Worm (Caenorhabditis elegans): Measurements from ENCODE around the gene vha-2.

Gene vha-2

DNA sequence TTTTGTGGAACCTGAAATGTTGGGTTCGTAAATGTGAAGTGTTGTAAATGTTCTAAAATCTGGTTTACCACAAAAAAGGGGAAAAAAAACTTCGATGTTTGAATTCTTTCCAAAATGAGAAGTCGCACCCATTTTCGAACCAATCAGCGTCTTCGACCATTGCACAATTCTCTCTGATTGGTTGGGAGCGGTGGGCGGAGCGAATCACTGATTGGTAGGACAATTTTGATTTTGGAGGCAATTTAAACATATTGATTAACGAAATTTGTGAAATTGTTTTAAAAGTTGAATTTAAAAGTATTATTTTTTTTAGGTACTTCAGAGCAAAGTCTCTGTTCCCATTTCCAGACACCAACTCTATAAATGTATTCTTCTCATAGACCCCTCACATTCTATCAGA, 7.1 kb downstream of the vha-2 start:
- no peak for TF ChIP-seq unc-62 (GFP tag; optimal IDR thresholded peaks at IDR 0.05)

DNA sequence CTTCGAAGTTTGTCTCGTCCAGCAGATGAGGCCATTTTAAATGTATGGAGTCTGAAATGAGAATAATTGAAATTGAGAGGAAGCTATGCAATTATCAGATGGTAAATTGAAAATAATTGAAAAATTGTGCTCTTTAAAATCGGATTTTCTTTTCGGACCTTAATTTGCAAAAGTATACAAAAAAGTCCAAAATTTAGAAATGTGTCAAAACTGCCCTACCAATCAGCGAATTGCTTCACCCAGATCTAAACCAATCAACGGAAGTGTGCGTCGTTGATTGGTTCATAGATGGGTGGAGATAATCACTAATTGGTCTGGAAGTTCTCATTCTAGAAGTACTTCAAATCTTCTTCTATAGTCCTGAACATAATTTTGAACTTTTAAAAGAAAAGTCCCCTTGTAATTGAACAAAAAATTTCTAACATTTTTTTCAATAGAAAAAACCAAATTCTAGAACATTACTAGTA, 7.7 kb downstream of the vha-2 start, which contains the start of gene R10E11.5:
R10E11.5 (minus strand) TSS at position 51 of the 467 bp plus-strand sequence.
- no peak for TF ChIP-seq unc-62 (GFP tag; optimal IDR thresholded peaks at IDR 0.05)

DNA sequence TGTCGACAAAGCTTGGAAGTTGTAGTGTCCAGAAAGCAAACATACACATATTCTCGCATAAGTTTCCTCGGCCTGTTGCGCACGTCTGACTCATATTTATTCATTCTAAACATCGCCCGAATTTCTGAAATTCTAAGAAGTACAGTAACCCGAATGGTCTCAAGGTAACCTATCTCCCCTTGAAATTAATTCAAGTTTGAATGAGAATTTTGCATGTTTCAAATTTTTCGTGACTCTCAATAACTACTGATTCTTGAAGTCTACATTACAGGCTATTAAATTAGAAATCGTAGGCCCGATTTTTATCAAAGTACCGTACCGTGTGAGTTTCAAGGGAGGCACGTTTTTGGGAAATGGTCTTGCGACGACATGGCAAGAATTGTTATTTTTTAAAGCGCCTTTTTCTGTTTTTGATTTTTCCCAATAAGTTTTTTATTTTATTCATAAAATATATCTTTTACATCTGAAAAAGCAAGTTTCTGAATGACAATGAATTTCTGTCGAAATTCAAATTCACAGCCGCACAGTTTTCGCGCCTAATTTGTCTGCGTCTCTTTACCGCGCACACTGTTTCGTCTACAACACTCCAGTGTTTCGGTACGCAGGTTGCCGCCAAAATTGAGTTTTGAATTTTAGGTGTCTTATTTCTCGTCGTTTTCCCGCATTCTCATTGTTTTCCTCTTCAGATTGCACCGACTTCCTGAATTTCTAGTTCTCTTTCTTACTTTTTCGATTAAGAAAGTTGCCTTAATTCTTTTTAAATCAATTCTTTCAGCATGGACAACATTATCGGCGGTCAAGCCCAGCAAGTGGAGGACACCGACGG, 11.8 kb downstream of the vha-2 start, which contains the start of the genes R10E11.9 and mcm-6:
R10E11.9 (minus strand) TSS at position 51 of the 826 bp plus-strand sequence.
mcm-6 (plus strand) TSS at position 776 of the 826 bp plus-strand sequence.
- no peak for TF ChIP-seq unc-62 (GFP tag; optimal IDR thresholded peaks at IDR 0.05)

DNA sequence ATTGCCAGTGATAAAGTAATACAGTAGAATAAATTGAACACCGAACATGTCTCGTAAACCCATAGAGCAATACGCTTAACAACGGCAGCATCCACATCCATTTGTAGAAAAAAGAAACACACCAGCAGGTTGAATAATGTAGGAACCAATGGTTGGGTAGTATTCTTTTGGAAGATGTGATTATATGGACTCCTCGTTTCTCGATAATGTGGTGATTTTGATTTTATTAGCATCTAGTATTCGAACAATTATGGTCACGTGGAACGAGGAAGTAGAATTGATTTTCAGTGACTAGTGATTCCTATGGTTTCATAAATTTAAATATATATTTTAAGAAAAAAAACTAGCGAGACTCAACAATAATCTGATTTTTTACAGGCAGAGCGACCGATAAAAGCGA, 14.5 kb downstream of the vha-2 start, which contains the start of gene srxa-10:
srxa-10 (minus strand) TSS at position 101 of the 400 bp plus-strand sequence.
- no peak for TF ChIP-seq unc-62 (GFP tag; optimal IDR thresholded peaks at IDR 0.05)

DNA sequence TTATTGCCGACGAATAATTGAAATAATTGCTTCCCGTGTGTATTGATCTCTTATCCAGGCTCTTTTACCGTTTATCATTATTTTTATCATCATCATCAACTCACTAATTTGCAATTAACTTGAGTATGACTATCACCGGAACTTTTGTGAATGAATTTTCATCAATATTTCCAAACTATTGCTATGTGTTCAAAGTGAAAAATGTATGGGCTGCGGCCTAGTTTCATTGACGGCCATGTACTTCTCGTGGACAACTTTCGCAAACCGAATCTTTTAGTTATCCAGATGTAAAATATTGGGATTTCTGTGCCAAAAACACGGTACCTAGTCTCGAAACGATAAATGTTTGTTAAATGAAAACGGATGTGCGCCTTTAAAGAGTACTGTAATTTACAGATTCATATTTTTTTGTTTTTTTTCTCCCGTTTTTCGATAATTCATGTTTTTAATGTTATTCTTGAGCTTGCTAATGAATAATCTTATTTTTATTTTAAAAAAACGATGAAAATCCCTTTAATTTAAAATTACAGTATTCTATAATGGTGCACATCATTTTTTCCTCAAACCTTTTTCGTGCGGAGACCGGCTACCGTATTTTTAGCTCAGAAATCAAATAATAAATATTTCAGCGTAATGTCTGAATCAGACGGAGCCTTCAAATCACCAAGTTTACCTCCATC, 16.7 kb downstream of the vha-2 start, which contains the start of gene ZK632.2:
ZK632.2 (plus strand) TSS at position 630 of the 680 bp plus-strand sequence.
- no peak for TF ChIP-seq unc-62 (GFP tag; optimal IDR thresholded peaks at IDR 0.05)

DNA sequence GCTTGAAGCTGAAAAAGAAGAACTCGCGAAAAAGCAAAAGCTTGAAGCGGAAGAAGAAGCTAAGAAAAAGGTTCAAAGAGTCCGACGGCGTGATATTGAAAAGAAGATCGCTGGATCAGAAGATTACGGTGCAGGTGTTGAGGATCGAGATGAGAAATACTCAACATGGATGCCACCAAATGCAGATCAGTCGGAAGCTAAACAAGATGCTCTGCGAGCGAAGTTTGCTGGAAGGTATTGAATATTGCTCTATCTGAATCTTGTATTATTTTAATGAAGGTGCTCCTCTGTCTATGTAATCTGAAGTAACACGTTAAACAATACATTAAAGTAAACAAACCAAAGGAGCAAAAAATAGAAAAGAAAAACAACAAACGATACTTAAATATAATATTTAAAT, 20.1 kb downstream of the vha-2 start:
- TF ChIP-seq unc-62 (GFP tag; optimal IDR thresholded peaks at IDR 0.05): no peak

DNA sequence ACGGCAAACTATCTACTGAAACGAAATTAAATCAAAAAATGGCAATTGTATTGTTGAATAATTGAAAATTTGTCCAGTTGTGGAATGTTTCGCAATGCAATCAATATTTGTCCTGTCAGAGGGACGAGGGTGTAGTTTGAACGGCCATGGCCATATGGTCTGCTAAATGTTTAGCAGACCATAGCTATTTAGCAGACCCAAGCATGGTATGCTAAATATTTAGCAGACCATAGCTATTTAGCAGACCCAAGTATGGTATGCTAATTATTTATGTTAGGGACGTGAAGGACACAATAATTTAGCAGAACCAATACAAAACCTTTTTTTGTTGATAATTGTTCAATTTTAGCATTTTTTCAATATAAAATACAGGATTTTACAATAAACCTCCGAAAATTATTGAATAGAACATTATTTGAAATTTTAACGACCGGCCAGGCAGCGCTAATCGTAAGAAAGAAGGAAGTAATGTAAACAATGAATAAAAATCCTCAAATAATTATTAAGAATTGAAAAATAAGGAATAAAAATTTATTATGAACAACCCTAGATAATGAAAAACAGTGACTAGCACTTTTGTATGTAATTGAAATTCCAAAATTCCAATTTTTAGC, 23.1 kb downstream of the vha-2 start, which contains the start of gene riok-3:
riok-3 (minus strand) TSS at position 15 of the 614 bp plus-strand sequence.
- no peak for TF ChIP-seq unc-62 (GFP tag; optimal IDR thresholded peaks at IDR 0.05)

DNA sequence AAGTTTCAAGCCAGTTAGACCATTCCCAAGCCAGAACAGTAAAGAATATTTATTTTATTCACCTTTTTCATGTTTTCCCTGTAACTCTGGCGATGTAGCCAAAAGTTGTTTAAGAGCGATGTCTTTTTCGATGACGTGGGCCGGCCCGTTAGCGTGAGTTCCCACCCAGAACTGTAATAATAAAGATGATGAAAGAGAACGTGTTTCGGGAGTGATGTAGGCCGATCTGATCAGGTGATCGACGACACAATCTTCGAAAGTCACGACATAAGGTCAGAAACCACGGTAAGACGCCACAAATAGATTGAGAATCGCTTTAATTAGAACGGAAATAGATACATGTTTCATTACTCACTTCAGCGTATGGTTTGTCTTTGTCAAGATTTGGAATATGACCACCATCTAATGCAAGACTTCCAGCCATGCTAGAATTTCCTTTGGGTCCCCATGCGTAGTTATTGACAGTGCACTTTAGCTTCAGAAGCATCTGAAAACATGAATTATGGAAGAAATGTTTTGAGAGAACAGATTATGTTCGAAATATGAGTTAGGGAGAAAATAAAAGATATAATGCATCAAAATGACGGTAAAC, 25.1 kb downstream of the vha-2 start, which contains the start of gene ZK632.4:
ZK632.4 (minus strand) TSS at position 487 of the 592 bp plus-strand sequence.
- TF ChIP-seq unc-62 (GFP tag; optimal IDR thresholded peaks at IDR 0.05): no peak

DNA sequence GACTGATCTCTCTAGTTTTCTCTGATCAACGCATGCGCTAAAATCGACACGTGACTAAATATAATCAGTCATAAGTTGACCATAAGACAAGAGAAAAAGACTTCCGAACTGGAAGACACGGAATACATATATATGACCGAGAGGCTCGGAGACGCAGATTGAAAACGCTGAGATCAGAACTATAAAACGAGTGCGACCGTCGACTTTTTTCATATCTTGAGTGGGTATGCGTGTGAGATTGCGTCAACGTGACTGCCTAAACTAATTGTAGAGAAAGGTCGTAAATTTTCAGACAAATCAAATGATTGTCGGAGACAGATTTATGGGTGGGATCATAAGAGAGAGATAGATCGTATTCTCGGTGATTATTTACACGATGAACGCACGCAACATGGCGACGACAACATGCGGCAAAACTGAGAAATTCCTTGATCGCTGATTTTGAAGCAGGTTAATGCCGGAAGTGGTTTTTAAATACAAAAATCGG, 25.6 kb downstream of the vha-2 start:
- TF ChIP-seq unc-62 (GFP tag; optimal IDR thresholded peaks at IDR 0.05): no peak

DNA sequence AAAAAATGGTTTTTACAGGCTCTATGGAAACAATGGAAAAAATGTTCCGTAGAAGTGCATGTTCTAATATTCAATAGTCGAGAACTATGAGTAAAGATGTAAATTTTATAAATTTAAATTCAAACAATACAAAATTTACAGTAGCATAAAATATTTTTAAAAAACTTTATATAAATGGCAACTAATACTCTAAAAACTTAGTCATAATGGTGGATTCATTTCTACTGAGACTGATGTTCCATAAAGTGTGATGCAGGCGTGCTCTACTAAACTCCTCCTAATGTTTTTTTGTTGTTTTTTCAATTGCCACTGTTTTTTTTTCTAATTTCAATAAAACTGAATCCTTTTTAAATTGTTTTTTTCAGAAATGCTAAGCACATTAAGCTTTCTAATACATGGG, 26.2 kb downstream of the vha-2 start, which contains the start of gene gtap-2:
gtap-2 (plus strand) TSS at position 366 of the 400 bp plus-strand sequence.
- no peak for TF ChIP-seq unc-62 (GFP tag; optimal IDR thresholded peaks at IDR 0.05)

DNA sequence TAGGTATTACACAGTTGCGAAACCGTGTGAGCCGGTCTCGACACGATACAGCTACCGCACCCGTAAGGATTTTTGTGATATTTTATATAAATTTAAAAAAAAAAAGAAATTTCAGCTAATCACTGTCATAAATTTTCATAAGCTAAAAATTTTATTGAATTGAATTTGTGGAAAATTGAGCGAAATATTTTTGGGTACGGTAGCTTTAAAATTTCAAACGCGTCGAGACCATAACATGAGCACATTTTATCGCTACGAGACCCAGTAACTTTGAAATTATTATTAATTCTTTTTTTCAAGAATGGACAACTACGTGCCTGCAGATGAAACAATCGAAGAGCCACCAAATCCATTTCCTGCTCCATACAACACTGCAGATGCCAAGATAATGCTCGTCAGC, 31.2 kb downstream of the vha-2 start, which contains the start of gene ZK632.14:
ZK632.14 (plus strand) TSS at position 301 of the 400 bp plus-strand sequence.
- no peak for TF ChIP-seq unc-62 (GFP tag; optimal IDR thresholded peaks at IDR 0.05)

DNA sequence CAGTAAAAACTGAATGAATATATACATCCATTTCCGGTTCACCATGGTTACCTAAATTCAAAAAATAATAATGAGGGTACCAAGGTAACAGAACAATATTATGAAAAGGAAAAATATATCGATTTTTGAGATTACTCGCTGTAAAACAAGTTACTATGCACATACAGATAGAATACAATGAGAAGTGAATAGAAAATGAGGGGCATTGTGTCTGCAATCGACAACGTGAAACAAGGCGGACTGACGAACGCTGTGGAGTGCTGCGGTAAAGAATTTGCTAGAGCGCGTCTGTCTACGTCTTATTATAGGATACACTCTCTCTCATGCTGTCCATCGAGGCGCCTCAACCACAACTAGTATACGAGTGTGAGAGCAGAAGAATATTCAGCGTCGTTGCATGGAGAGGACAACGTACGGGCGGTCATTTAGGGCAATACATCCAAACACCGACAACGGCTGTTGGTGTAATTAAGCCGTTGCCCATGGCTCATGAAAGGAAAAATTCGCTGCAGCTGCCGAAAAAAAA, 35.2 kb downstream of the vha-2 start, which contains the start of gene cnx-1:
cnx-1 (minus strand) TSS at position 51 of the 526 bp plus-strand sequence.
- TF ChIP-seq unc-62 (GFP tag; optimal IDR thresholded peaks at IDR 0.05): no peak

DNA sequence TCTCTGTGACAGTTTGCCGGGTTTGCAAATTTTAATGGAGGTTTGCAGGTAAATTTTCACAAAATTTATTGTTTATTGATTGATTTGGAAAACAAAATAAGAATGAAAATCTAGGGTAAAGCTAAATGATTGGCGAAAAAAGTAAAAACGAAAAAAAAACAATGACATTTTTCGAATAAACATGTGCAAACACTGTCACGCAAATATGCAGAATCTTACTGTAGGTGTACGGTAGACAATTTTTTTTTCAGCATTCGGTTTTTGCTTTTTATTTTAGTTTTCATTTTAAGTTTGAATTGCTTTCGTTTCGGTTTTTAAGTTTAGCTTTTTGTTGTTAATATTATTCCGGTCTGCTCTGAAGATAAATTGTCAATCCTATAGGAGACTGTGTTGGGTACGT, 35.9 kb downstream of the vha-2 start:
- TF ChIP-seq unc-62 (GFP tag; optimal IDR thresholded peaks at IDR 0.05): no peak

DNA sequence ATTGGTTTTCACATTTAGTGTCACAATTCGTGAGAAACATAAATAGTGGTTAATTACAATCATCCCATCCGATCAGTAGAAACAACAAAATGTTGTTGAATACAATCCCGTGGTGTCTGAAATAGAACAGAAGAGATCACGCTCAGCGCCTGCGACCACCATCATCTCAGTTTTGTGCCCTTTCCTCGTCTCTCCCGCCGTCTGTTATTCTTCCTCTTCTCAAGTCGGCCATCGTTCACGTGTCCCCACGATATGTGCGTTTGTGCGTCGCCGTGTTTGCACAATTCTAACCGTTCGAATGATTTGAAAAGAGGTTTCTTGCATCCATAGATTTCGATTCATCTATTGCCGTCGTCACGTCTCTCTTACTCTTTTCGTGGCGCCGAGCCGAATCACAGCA, 36.8 kb downstream of the vha-2 start, which contains the start of gene panl-3:
panl-3 (plus strand) TSS at position 294 of the 400 bp plus-strand sequence.
- TF ChIP-seq unc-62 (GFP tag; optimal IDR thresholded peaks at IDR 0.05): no peak

DNA sequence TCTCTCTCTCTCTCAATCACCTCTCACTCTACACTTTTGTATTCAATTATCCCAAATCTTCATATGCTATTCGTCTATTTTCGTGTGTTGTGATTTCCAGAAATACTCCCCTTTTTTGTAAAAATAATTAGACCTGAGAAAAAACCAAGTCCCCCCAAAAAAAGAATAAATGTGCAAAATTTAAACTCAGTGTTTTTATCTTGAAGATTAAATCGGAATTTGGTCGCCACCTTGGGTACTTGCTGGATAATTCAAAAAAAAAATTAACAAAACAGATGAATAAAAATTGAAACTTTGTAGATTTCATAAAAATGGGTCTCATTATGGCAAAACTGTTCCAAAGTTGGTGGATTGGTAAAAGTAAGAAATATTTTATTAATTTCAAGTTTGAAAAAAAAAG, 41.0 kb downstream of the vha-2 start, which contains the start of gene arl-5:
arl-5 (plus strand) TSS at position 301 of the 400 bp plus-strand sequence.
- TF ChIP-seq unc-62 (GFP tag; optimal IDR thresholded peaks at IDR 0.05): no peak
